Fruit fly (Drosophila melanogaster) whole organism, embryonic: ENCODE results near the gene CG5500.
A peak's percentile ranks its signal among the peaks of the same experiment; 100 is the strongest.

Experiments
- Awh ChIP-seq: fragments of 200-800 bp; sonication (Bioruptor generic); IDR thresholded peaks from 2 replicates; pipeline ENCODE4, ENCODE4 v1.3.6; 2022; ENCODE audit warnings: missing biosample characterization, missing genetic modification characterization
- BtbVII ChIP-seq: fragments of 200-800 bp; sonication (Bioruptor generic); optimal IDR thresholded peaks from 3 replicates; lab custom pipeline; 2017; ENCODE audit warnings: missing biosample characterization, mild to moderate bottlenecking, missing genetic modification characterization
- Bteb2 ChIP-seq: fragments of 200-800 bp; sonication (Bioruptor generic); optimal IDR thresholded peaks from 2 replicates; lab custom pipeline; 2016; ENCODE audit warnings: missing biosample characterization, missing genetic modification characterization
- CG10959 ChIP-seq: fragments of 200-800 bp; sonication (Bioruptor generic); IDR thresholded peaks from 2 replicates; pipeline ENCODE4 v1.3.6; 2022; ENCODE audit warnings: missing biosample characterization, missing genetic modification characterization
- CG11247 ChIP-seq: fragments of 200-800 bp; sonication (Bioruptor generic); IDR thresholded peaks from 2 replicates; pipeline ENCODE4 v1.3.6; 2022; ENCODE audit warnings: missing biosample characterization, missing genetic modification characterization
- CG1603 ChIP-seq: fragments of 200-800 bp; sonication (Bioruptor generic); optimal IDR thresholded peaks from 2 replicates; lab custom pipeline; 2019; ENCODE audit warnings: missing biosample characterization, mild to moderate bottlenecking, missing genetic modification characterization, moderate library complexity
- CG1647 ChIP-seq: fragments of 200-800 bp; sonication (Bioruptor generic); optimal IDR thresholded peaks from 3 replicates; lab custom pipeline; 2016; ENCODE audit warnings: missing biosample characterization, missing genetic modification characterization
- CG2712 ChIP-seq: fragments of 200-800 bp; optimal IDR thresholded peaks from 3 replicates; lab custom pipeline; 2019; ENCODE audit warnings: missing biosample characterization, mild to moderate bottlenecking, missing genetic modification characterization, moderate library complexity
- CG30020 ChIP-seq: fragments of 200-800 bp; optimal IDR thresholded peaks from 2 replicates; lab custom pipeline; 2019; ENCODE audit warnings: missing biosample characterization, mild to moderate bottlenecking, missing genetic modification characterization, moderate library complexity
- CG31388 ChIP-seq: fragments of 200-800 bp; sonication (Bioruptor generic); optimal IDR thresholded peaks from 2 replicates; lab custom pipeline; 2016; ENCODE audit warnings: missing biosample characterization, missing genetic modification characterization
- CG3163 ChIP-seq: fragments of 200-800 bp; sonication (Bioruptor generic); optimal IDR thresholded peaks from 3 replicates; lab custom pipeline; 2016; ENCODE audit warnings: missing biosample characterization, missing genetic modification characterization
- CG32772 ChIP-seq: fragments of 200-800 bp; sonication (Bioruptor generic); IDR thresholded peaks from 2 replicates; pipeline ENCODE4 v1.3.6; 2022; ENCODE audit warnings: missing biosample characterization, missing genetic modification characterization
- CG4282 ChIP-seq: fragments of 200-800 bp; sonication (Bioruptor generic); optimal IDR thresholded peaks from 2 replicates; lab custom pipeline; 2016; ENCODE audit warnings: missing biosample characterization, missing genetic modification characterization
- CG6854 ChIP-seq: fragments of 200-800 bp; sonication (Bioruptor generic); optimal IDR thresholded peaks from 3 replicates; lab custom pipeline; 2017; ENCODE audit warnings: missing biosample characterization, mild to moderate bottlenecking, missing genetic modification characterization
- CG7786 ChIP-seq: fragments of 200-800 bp; sonication (Bioruptor generic); optimal IDR thresholded peaks from 2 replicates; lab custom pipeline; 2016; ENCODE audit warnings: missing biosample characterization, missing genetic modification characterization
- CG8359 ChIP-seq: fragments of 200-800 bp; sonication (Bioruptor generic); optimal IDR thresholded peaks from 2 replicates; lab custom pipeline; 2017; ENCODE audit warnings: missing biosample characterization, mild to moderate bottlenecking, missing genetic modification characterization, borderline replicate concordance
- CG9215 ChIP-seq: fragments of 200-800 bp; sonication (Bioruptor generic); IDR thresholded peaks from 2 replicates; pipeline ENCODE4 v1.3.6; 2022; ENCODE audit warnings: missing biosample characterization, missing genetic modification characterization
- CG9876 ChIP-seq: fragments of 200-800 bp; sonication (Bioruptor generic); optimal IDR thresholded peaks from 2 replicates; lab custom pipeline; 2016; ENCODE audit warnings: missing biosample characterization, missing genetic modification characterization
- CHES-1-like ChIP-seq: fragments of 200-800 bp; sonication (Bioruptor generic); optimal IDR thresholded peaks from 2 replicates; lab custom pipeline; 2016; ENCODE audit warnings: missing biosample characterization, missing genetic modification characterization
- CkIIα-i1 ChIP-seq: fragments of 200-800 bp; sonication (Bioruptor generic); IDR thresholded peaks from 2 replicates; pipeline ENCODE4 v1.3.6; 2022; ENCODE audit warnings: missing biosample characterization, missing genetic modification characterization
- CoRest ChIP-seq: fragments of 200-800 bp; sonication (Bioruptor generic); optimal IDR thresholded peaks from 3 replicates; lab custom pipeline; 2018; ENCODE audit warnings: missing biosample characterization, mild to moderate bottlenecking, missing genetic modification characterization, moderate library complexity
- D19A ChIP-seq: fragments of 200-800 bp; optimal IDR thresholded peaks from 3 replicates; lab custom pipeline; 2019; ENCODE audit warnings: missing biosample characterization, mild to moderate bottlenecking, missing genetic modification characterization, moderate library complexity
- Doc3 ChIP-seq: fragments of 200-800 bp; sonication (Bioruptor generic); IDR thresholded peaks from 3 replicates; pipeline ENCODE4 v1.3.6; 2022; ENCODE audit warnings: missing biosample characterization, missing genetic modification characterization; ENCODE audit not compliant: partially characterized antibody
- MTF-1 ChIP-seq: fragments of 200-800 bp; sonication (Bioruptor generic); optimal IDR thresholded peaks from 2 replicates; lab custom pipeline; 2018; ENCODE audit warnings: missing biosample characterization, mild to moderate bottlenecking, missing genetic modification characterization, borderline replicate concordance
- Mrtf ChIP-seq: fragments of 200-800 bp; sonication (Bioruptor generic); IDR thresholded peaks from 3 replicates; pipeline ENCODE4 v1.3.6; 2022; ENCODE audit warnings: missing biosample characterization, missing genetic modification characterization
- Usf ChIP-seq: fragments of 200-800 bp; sonication (Bioruptor generic); optimal IDR thresholded peaks from 2 replicates; lab custom pipeline; 2017; ENCODE audit warnings: missing genotype, missing biosample characterization, missing genetic modification characterization
- ase ChIP-seq: fragments of 200-800 bp; sonication (Bioruptor generic); IDR thresholded peaks from 3 replicates; pipeline ENCODE4 v1.3.6; 2022; ENCODE audit warnings: missing biosample characterization, missing genetic modification characterization
- ci ChIP-seq: fragments of 200-800 bp; sonication (Bioruptor generic); IDR thresholded peaks from 3 replicates; pipeline ENCODE4 v1.3.6; 2022; ENCODE audit warnings: missing biosample characterization, missing genetic modification characterization
- corto ChIP-seq: fragments of 200-800 bp; sonication (Bioruptor generic); optimal IDR thresholded peaks from 2 replicates; lab custom pipeline; 2016; ENCODE audit warnings: missing biosample characterization, mild to moderate bottlenecking, missing genetic modification characterization, moderate library complexity
- croc ChIP-seq: fragments of 200-800 bp; sonication (Bioruptor generic); conservative IDR thresholded peaks from 3 replicates; pipeline ENCODE4 v1.3.6; 2022; ENCODE audit warnings: missing biosample characterization, missing genetic modification characterization
- crp ChIP-seq, 2 experiments: fragments of 200-800 bp; sonication (Bioruptor generic); optimal IDR thresholded peaks; 2 replicates in 1 of 2; 3 replicates in 1 of 2; lab custom pipeline; 2017; ENCODE audit warnings: missing biosample characterization in 2 of 2, missing genetic modification characterization in 2 of 2, mild to moderate bottlenecking in 1 of 2, moderate library complexity in 1 of 2
- disco-r ChIP-seq: fragments of 200-800 bp; sonication (Bioruptor generic); optimal IDR thresholded peaks from 2 replicates; lab custom pipeline; 2016; ENCODE audit warnings: missing biosample characterization, missing genetic modification characterization
- dm ChIP-seq: fragments of 200-800 bp; sonication (Bioruptor generic); optimal IDR thresholded peaks from 3 replicates; lab custom pipeline; 2016; ENCODE audit warnings: missing biosample characterization, missing genetic modification characterization
- ems ChIP-seq: fragments of 200-800 bp; sonication (Bioruptor generic); optimal IDR thresholded peaks from 3 replicates; lab custom pipeline; 2016; ENCODE audit warnings: missing biosample characterization, missing genetic modification characterization
- fd102C ChIP-seq: fragments of 200-800 bp; sonication (Bioruptor generic); optimal IDR thresholded peaks from 2 replicates; lab custom pipeline; 2018; ENCODE audit warnings: missing biosample characterization, mild to moderate bottlenecking, missing genetic modification characterization, moderate library complexity
- gem ChIP-seq: fragments of 200-800 bp; sonication (Bioruptor generic); optimal IDR thresholded peaks from 2 replicates; lab custom pipeline; 2019; ENCODE audit warnings: missing biosample characterization, mild to moderate bottlenecking, missing genetic modification characterization, moderate library complexity
- hkb ChIP-seq, 2 experiments: fragments of 200-800 bp in 1 of 2; fragments of >200 bp in 1 of 2; sonication (Bioruptor generic) in 1 of 2; IDR thresholded peaks in 1 of 2; optimal IDR thresholded peaks in 1 of 2; 2 replicates each; pipeline versions ENCODE4 v1.3.6 to Lab custom; 2017 to 2022; ENCODE audit warnings: missing biosample characterization in 1 of 2, missing genetic modification characterization in 1 of 2
- klu ChIP-seq: fragments of 200-800 bp; sonication (Bioruptor generic); IDR thresholded peaks from 2 replicates; pipeline ENCODE4 v1.3.6; 2022; ENCODE audit warnings: missing biosample characterization, missing genetic modification characterization
- lov ChIP-seq, 2 experiments: fragments of 200-800 bp in 1 of 2; fragments of >200 bp in 1 of 2; sonication (Bioruptor generic) in 1 of 2; IDR thresholded peaks in 1 of 2; optimal IDR thresholded peaks in 1 of 2; 2 replicates in 1 of 2; 3 replicates in 1 of 2; pipeline versions ENCODE4 v1.3.6 to Lab custom; 2017 to 2022; ENCODE audit warnings: missing biosample characterization in 1 of 2, missing genetic modification characterization in 1 of 2
- mirr ChIP-seq: fragments of 200-800 bp; sonication (Bioruptor generic); optimal IDR thresholded peaks from 3 replicates; lab custom pipeline; 2018; ENCODE audit warnings: missing biosample characterization, mild to moderate bottlenecking, missing genetic modification characterization
- pan ChIP-seq, 4 experiments: fragments of >200 bp in 3 of 4; fragments of 200-800 bp in 1 of 4; sonication (Bioruptor generic) in 1 of 4; optimal IDR thresholded peaks in 3 of 4; IDR thresholded peaks in 1 of 4; 2 replicates each; pipeline versions ENCODE4 v1.3.6 to Lab custom; 2017 to 2022; ENCODE audit warnings: missing biosample characterization in 2 of 4, missing genetic modification characterization in 2 of 4, mixed read lengths in 1 of 4
- peb ChIP-seq: fragments of 200-800 bp; sonication (Bioruptor generic); IDR thresholded peaks from 2 replicates; pipeline ENCODE4 v1.3.6; 2022; ENCODE audit warnings: missing biosample characterization, missing genetic modification characterization
- pum ChIP-seq: fragments of 200-800 bp; sonication (Bioruptor generic); optimal IDR thresholded peaks from 2 replicates; lab custom pipeline; 2016; ENCODE audit warnings: missing biosample characterization, missing genetic modification characterization
- sob ChIP-seq: fragments of 200-800 bp; sonication (Bioruptor generic); IDR thresholded peaks from 2 replicates; pipeline ENCODE4 v1.3.6; 2022; ENCODE audit warnings: missing biosample characterization, missing genetic modification characterization
- tna ChIP-seq: fragments of 200-800 bp; sonication (Bioruptor generic); IDR thresholded peaks from 2 replicates; pipeline ENCODE4 v1.3.6; 2022; ENCODE audit warnings: missing biosample characterization, missing genetic modification characterization; ENCODE audit not compliant: partially characterized antibody
- ttk ChIP-seq: fragments of 200-800 bp; sonication (Bioruptor generic); IDR thresholded peaks from 2 replicates; pipeline ENCODE4 v2.1.2; 2022; ENCODE audit warnings: missing biosample characterization, missing genetic modification characterization
- tx ChIP-seq: fragments of 200-800 bp; sonication (Bioruptor generic); optimal IDR thresholded peaks from 2 replicates; lab custom pipeline; 2016; ENCODE audit warnings: missing biosample characterization, missing genetic modification characterization

The CG5500 gene

DNA sequence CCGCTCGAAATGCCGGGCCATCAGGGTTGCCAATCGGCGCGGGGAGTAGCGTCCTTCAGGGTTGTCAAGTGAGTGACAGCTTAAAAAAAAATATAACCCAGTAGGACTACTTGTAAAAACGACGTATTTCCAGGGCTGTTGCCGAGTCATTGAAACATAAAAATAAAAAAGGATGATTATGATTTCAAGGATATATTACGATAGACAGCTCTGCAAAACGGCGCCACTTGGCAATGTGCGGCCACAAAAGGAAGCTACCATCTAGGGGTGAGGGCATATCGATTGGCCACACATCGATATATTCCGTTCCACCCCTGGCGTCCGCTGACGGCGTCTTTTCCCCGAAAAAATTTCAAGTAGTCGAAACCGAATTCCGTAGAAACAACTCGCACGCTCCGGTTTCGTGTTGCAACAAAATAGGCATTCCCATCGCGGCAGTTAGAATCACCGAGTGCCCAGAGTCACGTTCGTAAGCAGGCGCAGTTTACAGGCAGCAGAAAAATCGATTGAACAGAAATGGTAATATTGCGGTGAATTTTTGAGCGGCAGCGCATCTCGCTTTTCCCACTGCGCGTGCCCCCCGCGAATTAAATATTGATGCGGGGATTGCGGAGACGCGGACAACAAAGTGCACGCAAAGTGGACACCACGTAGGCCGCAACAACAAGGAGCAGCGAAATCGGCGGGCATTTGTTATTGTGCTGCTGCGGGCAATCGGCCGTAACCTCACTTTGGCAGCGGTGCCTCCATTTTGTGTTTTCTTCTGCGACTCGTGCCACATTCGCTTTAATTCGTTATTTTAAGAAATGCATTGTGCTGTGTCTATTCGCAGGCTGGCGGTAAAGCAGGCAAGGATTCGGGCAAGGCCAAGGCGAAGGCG lies 9.6 kb upstream of the CG5500 start, which contains the start of the genes ball and His2Av (continued):
- TF ChIP-seq fd102C (peak; percentile 58), CG4282 (GFP tag; lab: Kevin White, UChicago) (peak; percentile 54), peb (GFP tag; lab: Robert Waterston, UW) (peak; percentile 34; the same call in 1 of the 2 replicates), CG9876 (peak; percentile 66), CG6854 (peak; percentile 60), Doc3 (GFP tag; lab: Robert Waterston, UW) (peak; percentile 86), disco-r (GFP tag; lab: Kevin White, UChicago) (peak; percentile 73), klu (GFP tag; lab: Robert Waterston, UW) (peak; percentile 72), CG11247 (GFP tag; lab: Robert Waterston, UW) (peak; percentile 83), pum (GFP tag; lab: Kevin White, UChicago) (peak; percentile 87), CG8359 (GFP tag; lab: Kevin White, UChicago) (no peak), CHES-1-like (GFP tag; lab: Kevin White, UChicago) (peak; percentile 93), dm (peak; percentile 74), CG2712 (tag; lab: Kevin White, UChicago) (peak; percentile 83), ems (GFP tag; lab: Kevin White, UChicago) (peak; percentile 88), pan (optimal IDR thresholded peaks at IDR 0.05; lab: Kevin White, UChicago) (no peak), pan (GFP tag; optimal IDR thresholded peaks at IDR 0.05 in 1 of 2, IDR thresholded peaks at IDR 0.05 in 1 of 2) (peak in 1 of 2 experiments; percentile 86), CG32772 (peak; percentile 83), D19A (tag; lab: Kevin White, UChicago) (peak; percentile 61), ttk (GFP tag; lab: Robert Waterston, UW) (peak; percentile 64), tna (GFP tag; lab: Robert Waterston, UW) (peak; percentile 59), CG3163 (GFP tag; lab: Kevin White, UChicago) (peak; percentile 76), CoRest (tag; lab: Kevin White, UChicago) (peak; percentile 80), Mrtf (GFP tag; lab: Robert Waterston, UW) (peak; percentile 73; the same call in 1 of the 3 replicates), Usf (GFP tag; lab: Kevin White, UChicago) (peak; percentile 54), CG10959 (GFP tag; lab: Robert Waterston, UW) (peak; percentile 73), corto (GFP tag; lab: Kevin White, UChicago) (no peak), CG31388 (GFP tag; lab: Kevin White, UChicago) (peak; percentile 54), ci (GFP tag; lab: Robert Waterston, UW) (peak; percentile 89), CG30020 (tag; lab: Kevin White, UChicago) (peak; percentile 45), crp (GFP tag; optimal IDR thresholded peaks at IDR 0.05; lab: Kevin White, UChicago) (peak in 1 of 2 experiments; percentile 61), mirr (GFP tag; lab: Kevin White, UChicago) (peak; percentile 42), Awh (GFP tag; lab: Robert Waterston, UW) (peak; percentile 85), croc (GFP tag; lab: Robert Waterston, UW) (peak; percentile 49; the same call in 2 of the 3 replicates), CG9215 (peak; percentile 79), sob (peak; percentile 81), CkIIα-i1 (GFP tag; lab: Robert Waterston, UW) (no peak), BtbVII (GFP tag; lab: Kevin White, UChicago) (peak; percentile 40), lov (optimal IDR thresholded peaks at IDR 0.05; lab: Kevin White, UChicago) (no peak), lov (GFP tag; IDR thresholded peaks at IDR 0.05; lab: Robert Waterston, UW) (peak; percentile 79), ase (GFP tag; lab: Robert Waterston, UW) (peak; percentile 82), tx (GFP tag; lab: Kevin White, UChicago) (peak; percentile 89), Bteb2 (GFP tag; lab: Kevin White, UChicago) (peak; percentile 82), gem (tag; lab: Kevin White, UChicago) (peak; percentile 85), MTF-1 (GFP tag; lab: Kevin White, UChicago) (peak; percentile 82), CG7786 (GFP tag; lab: Kevin White, UChicago) (peak; percentile 89), CG1603 (tag; lab: Kevin White, UChicago) (peak; percentile 67), CG1647 (peak; percentile 86), hkb (optimal IDR thresholded peaks at IDR 0.05; lab: Kevin White, UChicago) (peak; percentile 87), hkb (GFP tag; IDR thresholded peaks at IDR 0.05; lab: Robert Waterston, UW) (peak; percentile 84)
